Worm (Caenorhabditis elegans) whole organism, young adult: ENCODE measurements around the gene tag-209.

Experiments used
- F22D6.2 ChIP-seq: sonication (generic microtip); optimal IDR thresholded peaks from 2 replicates; lab custom pipeline; 2016; ENCODE audit warnings: mild to moderate bottlenecking, missing genetic modification characterization, missing compliant biosample characterization
- F33H1.4 ChIP-seq: fragments of 200-800 bp; sonication (Bioruptor generic); IDR thresholded peaks from 2 replicates; pipeline ENCODE4 v1.3.6; 2022; ENCODE audit warnings: missing genetic modification reagents, missing genetic modification characterization, missing compliant biosample characterization
- F39B2.1 ChIP-seq: fragments of 200-800 bp; sonication (Bioruptor generic); IDR thresholded peaks from 2 replicates; pipeline ENCODE4 v1.3.6; 2022; ENCODE audit warnings: missing genetic modification reagents, missing genetic modification characterization, missing compliant biosample characterization
- F49E8.2 ChIP-seq: sonication (generic microtip); optimal IDR thresholded peaks from 3 replicates; lab custom pipeline; 2017; ENCODE audit warnings: missing genetic modification characterization, mild to moderate bottlenecking, missing compliant biosample characterization, antibody characterized with exemption, moderate library complexity; ENCODE audit not compliant: insufficient read depth
- F52B5.7 ChIP-seq: sonication (generic microtip); optimal IDR thresholded peaks from 2 replicates; lab custom pipeline; 2016; ENCODE audit warnings: mild to moderate bottlenecking, missing genetic modification characterization, missing compliant biosample characterization
- F55B11.4 ChIP-seq: sonication (generic microtip); optimal IDR thresholded peaks from 2 replicates; lab custom pipeline; 2016; ENCODE audit warnings: missing compliant biosample characterization, missing genetic modification characterization, borderline replicate concordance; ENCODE audit not compliant: insufficient read depth
- T07F8.4 ChIP-seq: sonication (generic microtip); optimal IDR thresholded peaks from 2 replicates; lab custom pipeline; 2016; ENCODE audit warnings: mild to moderate bottlenecking, missing genetic modification characterization, moderate library complexity, missing compliant biosample characterization
- Y79H2A.3 ChIP-seq: fragments of 200-800 bp; sonication (Bioruptor generic); conservative IDR thresholded peaks from 2 replicates; pipeline ENCODE4 v1.3.6; 2022; ENCODE audit warnings: missing genetic modification reagents, missing genetic modification characterization, missing compliant biosample characterization
- ZK185.1 ChIP-seq: sonication (generic microtip); optimal IDR thresholded peaks from 2 replicates; lab custom pipeline; 2016; ENCODE audit warnings: mild to moderate bottlenecking, missing genetic modification characterization, missing compliant biosample characterization; ENCODE audit not compliant: poor library complexity, severe bottlenecking
- akir-1 ChIP-seq: fragments of 200-800 bp; sonication (Bioruptor generic); optimal IDR thresholded peaks from 2 replicates; lab custom pipeline; 2018; ENCODE audit warnings: mild to moderate bottlenecking, missing genetic modification characterization, moderate library complexity, missing compliant biosample characterization
- aptf-3 ChIP-seq: fragments of 200-800 bp; sonication (Bioruptor generic); IDR thresholded peaks from 2 replicates; pipeline ENCODE4 v1.3.6; 2022; ENCODE audit warnings: missing genetic modification characterization, missing compliant biosample characterization
- athp-1 ChIP-seq: sonication (generic microtip); optimal IDR thresholded peaks from 2 replicates; lab custom pipeline; 2017; ENCODE audit warnings: mild to moderate bottlenecking, missing genetic modification characterization, missing compliant biosample characterization
- attf-6 ChIP-seq: fragments of 200-800 bp; sonication (Bioruptor generic); IDR thresholded peaks from 2 replicates; pipeline ENCODE4 v1.3.6; 2022; ENCODE audit warnings: missing genetic modification reagents, missing genetic modification characterization, missing compliant biosample characterization
- bed-2 ChIP-seq: fragments of 200-800 bp; sonication (Bioruptor generic); IDR thresholded peaks from 2 replicates; pipeline ENCODE4 v1.3.6; 2022; ENCODE audit warnings: missing genetic modification reagents, missing genetic modification characterization, missing compliant biosample characterization
- ceh-27 ChIP-seq: fragments of 200-800 bp; sonication (Bioruptor generic); optimal IDR thresholded peaks from 2 replicates; lab custom pipeline; 2018; ENCODE audit warnings: mild to moderate bottlenecking, missing genetic modification characterization, moderate library complexity, missing compliant biosample characterization
- ceh-40 ChIP-seq: fragments of 200-800 bp; sonication (Bioruptor generic); IDR thresholded peaks from 2 replicates; pipeline ENCODE4 v1.3.6; 2022; ENCODE audit warnings: missing genetic modification characterization, missing compliant biosample characterization
- chd-7 ChIP-seq: sonication (generic microtip); optimal IDR thresholded peaks from 2 replicates; lab custom pipeline; 2016; ENCODE audit warnings: mild to moderate bottlenecking, missing genetic modification characterization, moderate library complexity, missing compliant biosample characterization
- die-1 ChIP-seq: sonication (generic microtip); optimal IDR thresholded peaks from 2 replicates; lab custom pipeline; 2016; ENCODE audit warnings: missing genotype, mild to moderate bottlenecking, missing genetic modification characterization, missing compliant biosample characterization
- dpff-1 ChIP-seq: sonication (generic microtip); optimal IDR thresholded peaks from 2 replicates; lab custom pipeline; 2017; ENCODE audit warnings: mild to moderate bottlenecking, missing genetic modification characterization, missing compliant biosample characterization
- him-1 ChIP-seq: sonication (generic microtip); optimal IDR thresholded peaks from 2 replicates; lab custom pipeline; 2016; ENCODE audit warnings: missing genotype, missing genetic modification reagents, missing genetic modification characterization, missing compliant biosample characterization
- hlh-12 ChIP-seq: sonication (generic microtip); optimal IDR thresholded peaks from 2 replicates; lab custom pipeline; 2016; ENCODE audit warnings: missing genetic modification characterization, missing compliant biosample characterization
- hsf-1 ChIP-seq: fragments of 200-800 bp; sonication (Bioruptor generic); IDR thresholded peaks from 2 replicates; pipeline ENCODE4 v1.3.6; 2022; ENCODE audit warnings: missing genetic modification reagents, missing genetic modification characterization, missing compliant biosample characterization
- lin-26 ChIP-seq: fragments of 200-800 bp; sonication (Bioruptor generic); IDR thresholded peaks from 2 replicates; pipeline ENCODE4 v1.3.6; 2022; ENCODE audit warnings: missing genetic modification reagents, missing genetic modification characterization, missing compliant biosample characterization
- madf-3 ChIP-seq: fragments of 200-800 bp; sonication (Bioruptor generic); IDR thresholded peaks from 2 replicates; pipeline ENCODE4 v1.3.6; 2022; ENCODE audit warnings: missing genetic modification reagents, missing genetic modification characterization, missing compliant biosample characterization
- mes-4 ChIP-seq: sonication (generic microtip); optimal IDR thresholded peaks from 2 replicates; lab custom pipeline; 2016; ENCODE audit warnings: missing genotype, missing genetic modification characterization, missing compliant biosample characterization
- mxl-1 ChIP-seq: sonication (generic microtip); optimal IDR thresholded peaks from 2 replicates; lab custom pipeline; 2016; ENCODE audit warnings: missing genetic modification characterization, missing compliant biosample characterization
- nfya-1 ChIP-seq: sonication (generic microtip); optimal IDR thresholded peaks from 2 replicates; lab custom pipeline; 2017; ENCODE audit warnings: antibody characterized with exemption, missing compliant biosample characterization, missing genetic modification characterization, borderline replicate concordance; ENCODE audit not compliant: insufficient read depth
- nhr-27 ChIP-seq: fragments of 200-800 bp; sonication (Bioruptor generic); optimal IDR thresholded peaks from 2 replicates; lab custom pipeline; 2018; ENCODE audit warnings: mild to moderate bottlenecking, missing genetic modification characterization, moderate library complexity, missing compliant biosample characterization
- pha-4 ChIP-seq: fragments of 150-350 bp; sonication (generic microtip); optimal IDR thresholded peaks from 2 replicates; lab custom pipeline; 2014; ENCODE audit warnings: missing biosample characterization, missing genetic modification reagents, missing genetic modification characterization
- rec-8 ChIP-seq, 2 experiments: sonication (generic microtip); optimal IDR thresholded peaks; 2 replicates each; lab custom pipeline; 2016; ENCODE audit warnings: mild to moderate bottlenecking in 2 of 2, missing genetic modification characterization in 2 of 2, missing genetic modification reagents in 2 of 2, missing genotype in 2 of 2, missing biosample characterization in 1 of 2, missing compliant biosample characterization in 1 of 2, moderate library complexity in 1 of 2
- snpc-3.4 ChIP-seq: sonication (generic microtip); optimal IDR thresholded peaks from 2 replicates; lab custom pipeline; 2017; ENCODE audit warnings: missing genetic modification characterization, mild to moderate bottlenecking, missing compliant biosample characterization, antibody characterized with exemption, moderate library complexity, missing genotype, missing genetic modification reagents
- tlf-1 ChIP-seq: fragments of 200-800 bp; sonication (Bioruptor generic); optimal IDR thresholded peaks from 2 replicates; lab custom pipeline; 2018; ENCODE audit warnings: mild to moderate bottlenecking, missing genetic modification characterization, missing compliant biosample characterization
- unc-62 ChIP-seq: fragments of 150-350 bp; optimal IDR thresholded peaks from 2 replicates; lab custom pipeline; 2014; ENCODE audit warnings: missing biosample characterization, missing genetic modification reagents, missing genetic modification characterization
- zfh-2 ChIP-seq: fragments of 200-800 bp; sonication (Bioruptor generic); conservative IDR thresholded peaks from 2 replicates; pipeline ENCODE4 v1.3.6; 2022; ENCODE audit warnings: missing genetic modification reagents, missing genetic modification characterization, missing compliant biosample characterization
- ztf-22 ChIP-seq: fragments of 200-800 bp; sonication (Bioruptor generic); optimal IDR thresholded peaks from 2 replicates; lab custom pipeline; 2018; ENCODE audit warnings: mild to moderate bottlenecking, missing genetic modification characterization, moderate library complexity, missing compliant biosample characterization
- ztf-28 ChIP-seq: fragments of 200-800 bp; sonication (Bioruptor generic); IDR thresholded peaks from 2 replicates; pipeline ENCODE4 v1.3.6; 2022; ENCODE audit warnings: missing genetic modification reagents, missing genetic modification characterization, missing compliant biosample characterization

tag-209 gene

ce11 chrII:10760801-10761200 lies 26.3 kb upstream of the tag-209 start:
- TF ChIP-seq mxl-1 (tag; lab: Kevin White, UChicago) (no peak), chd-7 (tag; lab: Kevin White, UChicago) (no peak), F39B2.1 (GFP tag; lab: Robert Waterston, UW) (no peak), T07F8.4 (tag; lab: Kevin White, UChicago) (no peak)

ce11 chrII:10761653-10762052 lies 25.5 kb upstream of the tag-209 start:
- TF ChIP-seq die-1 (tag; lab: Kevin White, UChicago): no peak
- peak; percentile 48; the same call in 1 of the 2 replicates for TF ChIP-seq zfh-2 (GFP tag; lab: Robert Waterston, UW)

ce11 chrII:10765238-10765637 lies 21.9 kb upstream of the tag-209 start:
- TF ChIP-seq him-1 (tag; lab: Kevin White, UChicago) (no peak), hlh-12 (tag; lab: Kevin White, UChicago) (no peak), F49E8.2 (tag; lab: Kevin White, UChicago) (no peak), zfh-2 (GFP tag; lab: Robert Waterston, UW) (no peak), rec-8 (tag; optimal IDR thresholded peaks at IDR 0.05; lab: Kevin White, UChicago) (no peak), ZK185.1 (tag; lab: Kevin White, UChicago) (no peak), dpff-1 (tag; lab: Kevin White, UChicago) (no peak), Y79H2A.3 (no peak), tlf-1 (GFP tag; lab: Kevin White, UChicago) (no peak), pha-4 (no peak), F55B11.4 (tag; lab: Kevin White, UChicago) (no peak), hsf-1 (no peak), lin-26 (GFP tag; lab: Robert Waterston, UW) (no peak)

- no peak for TF ChIP-seq lin-26 (GFP tag; lab: Robert Waterston, UW)
- TF ChIP-seq ceh-40 (GFP tag; lab: Robert Waterston, UW): no peak
- TF ChIP-seq F22D6.2 (tag; lab: Kevin White, UChicago): no peak
- TF ChIP-seq snpc-3.4 (tag; lab: Kevin White, UChicago): no peak
- no peak for TF ChIP-seq ztf-28 (GFP tag; lab: Robert Waterston, UW)
- no peak for TF ChIP-seq unc-62 (GFP tag; lab: Kevin White, UChicago)
- TF ChIP-seq madf-3 (GFP tag; lab: Robert Waterston, UW): no peak
- no peak for TF ChIP-seq bed-2 (GFP tag; lab: Robert Waterston, UW)
- TF ChIP-seq F52B5.7 (tag; lab: Kevin White, UChicago): no peak
- no peak for TF ChIP-seq nfya-1 (tag; lab: Kevin White, UChicago)
- TF ChIP-seq ceh-27: no peak
- no peak for TF ChIP-seq F55B11.4 (tag; lab: Kevin White, UChicago)
- no peak for TF ChIP-seq attf-6 (GFP tag; lab: Robert Waterston, UW)
- no peak for TF ChIP-seq mes-4 (tag; lab: Kevin White, UChicago)
- no peak for TF ChIP-seq aptf-3 (GFP tag; lab: Robert Waterston, UW)
- no peak for TF ChIP-seq athp-1 (tag; lab: Kevin White, UChicago)
- no peak for TF ChIP-seq ztf-22
- no peak for TF ChIP-seq F33H1.4 (GFP tag; lab: Robert Waterston, UW)
- TF ChIP-seq nhr-27 (tag; lab: Kevin White, UChicago): no peak
- TF ChIP-seq akir-1 (GFP tag; lab: Kevin White, UChicago): no peak
Observed at ce11 chrII:10766773-10767172, 20.3 kb upstream of the tag-209 start.
